Worm (Caenorhabditis elegans): ENCODE results near the gene F15H10.8.

The F15H10.8 gene

ce11 chrV:10355773-10356335, 46.9 kb downstream of the F15H10.8 start, which contains the start of gene sluh-7 (continued):
- TF ChIP-seq unc-39 (tag; optimal IDR thresholded peaks at IDR 0.05) (no peak), nhr-129 (tag; optimal IDR thresholded peaks at IDR 0.05) (peak; percentile 30), crh-2 (tag; optimal IDR thresholded peaks at IDR 0.05) (peak; percentile 82), nhr-21 (tag; optimal IDR thresholded peaks at IDR 0.05) (peak; percentile 68), unc-55 (GFP tag; optimal IDR thresholded peaks at IDR 0.05) (peak; percentile 89), elt-3 (tag; optimal IDR thresholded peaks at IDR 0.05) (no peak), sma-9 (GFP tag; optimal IDR thresholded peaks at IDR 0.05) (peak; percentile 92), sma-9 (tag; optimal IDR thresholded peaks at IDR 0.05) (no peak), nhr-25 (tag; optimal IDR thresholded peaks at IDR 0.05) (peak; percentile 84), dmd-4 (tag; optimal IDR thresholded peaks at IDR 0.05) (no peak), F13H6.1 (tag; optimal IDR thresholded peaks at IDR 0.05) (peak; percentile 82), elt-1 (tag; optimal IDR thresholded peaks at IDR 0.05) (no peak), Y55F3AM.14 (GFP tag; optimal IDR thresholded peaks at IDR 0.05) (no peak), alr-1 (tag; optimal IDR thresholded peaks at IDR 0.05) (no peak)

- TF ChIP-seq lsy-2 (tag; optimal IDR thresholded peaks at IDR 0.05) (peak; percentile 66 to 93), nhr-11 (tag; optimal IDR thresholded peaks at IDR 0.05) (no peak), sma-9 (GFP tag; optimal IDR thresholded peaks at IDR 0.05) (peak; percentile 79), sma-9 (tag; optimal IDR thresholded peaks at IDR 0.05) (no peak), nhr-6 (tag; optimal IDR thresholded peaks at IDR 0.05) (peak; percentile 59), C34F6.9 (tag; optimal IDR thresholded peaks at IDR 0.05) (peak; percentile 91), ztf-1 (GFP tag; conservative IDR thresholded peaks at IDR 0.05) (no peak), nhr-237 (tag; optimal IDR thresholded peaks at IDR 0.05) (no peak), unc-55 (GFP tag; optimal IDR thresholded peaks at IDR 0.05) (peak; percentile 91), unc-62 (GFP tag; optimal IDR thresholded peaks at IDR 0.05) (no peak), zag-1 (tag; optimal IDR thresholded peaks at IDR 0.05) (peak; percentile 6), ama-1 (optimal IDR thresholded peaks at IDR 0.05) (peak; percentile 27), snpc-4 (tag; optimal IDR thresholded peaks at IDR 0.05) (peak; percentile 70), gmeb-1 (tag; optimal IDR thresholded peaks at IDR 0.05) (peak; percentile 85), sem-4 (tag; optimal IDR thresholded peaks at IDR 0.05) (peak; percentile 78), lin-11 (tag; optimal IDR thresholded peaks at IDR 0.05) (peak; percentile 69), peb-1 (tag; optimal IDR thresholded peaks at IDR 0.05) (no peak), nhr-25 (tag; optimal IDR thresholded peaks at IDR 0.05) (peak; percentile 85), fos-1 (tag; optimal IDR thresholded peaks at IDR 0.05) (peak; percentile 60), nhr-129 (tag; optimal IDR thresholded peaks at IDR 0.05) (peak; percentile 77), sma-3 (GFP tag; optimal IDR thresholded peaks at IDR 0.05) (peak; percentile 81), crh-2 (tag; optimal IDR thresholded peaks at IDR 0.05) (peak; percentile 90), ztf-4 (tag; optimal IDR thresholded peaks at IDR 0.05) (peak; percentile 51), elt-3 (tag; optimal IDR thresholded peaks at IDR 0.05) (no peak), alr-1 (tag; optimal IDR thresholded peaks at IDR 0.05) (peak; percentile 15), F13H6.1 (tag; optimal IDR thresholded peaks at IDR 0.05) (peak; percentile 72), nhr-77 (tag; optimal IDR thresholded peaks at IDR 0.05) (peak; percentile 10), aly-2 (tag; optimal IDR thresholded peaks at IDR 0.05) (no peak), lin-39 (tag; optimal IDR thresholded peaks at IDR 0.05) (no peak), ZK546.5 (tag; optimal IDR thresholded peaks at IDR 0.05) (peak; percentile 41), lin-13 (GFP tag; optimal IDR thresholded peaks at IDR 0.05) (peak; percentile 76), nhr-21 (tag; optimal IDR thresholded peaks at IDR 0.05) (peak; percentile 67), blmp-1 (tag; optimal IDR thresholded peaks at IDR 0.05; ENCODE audit: insufficient read depth) (peak; percentile 26), mab-5 (tag; optimal IDR thresholded peaks at IDR 0.05) (peak; percentile 83)
These were observed 49.7 kb downstream of the F15H10.8 start, which contains the start of gene nol-56 for ce11 chrV:10352928-10353427. nol-56 (minus strand) TSS chrV:10352978.
